Worm (Caenorhabditis elegans) whole organism, mixed stage, embryonic: Measurements from ENCODE around the gene vps-60.

ENCODE experiments used
- ceh-43 ChIP-seq: fragments of 200-800 bp; sonication (Bioruptor generic); optimal IDR thresholded peaks from 2 replicates; lab custom pipeline; 2018; ENCODE audit warnings: mild to moderate bottlenecking, missing genetic modification characterization, moderate library complexity, missing compliant biosample characterization
- elt-3 ChIP-seq: fragments of 150-350 bp; optimal IDR thresholded peaks from 2 replicates; lab custom pipeline; 2014; ENCODE audit warnings: missing biosample characterization, missing genetic modification characterization
- nhr-237 ChIP-seq: fragments of 150-350 bp; optimal IDR thresholded peaks from 2 replicates; lab custom pipeline; 2014; ENCODE audit warnings: missing biosample characterization, missing genetic modification characterization
- snpc-4 ChIP-seq: fragments of 150-350 bp; optimal IDR thresholded peaks from 2 replicates; lab custom pipeline; 2014; ENCODE audit warnings: missing biosample characterization, missing genetic modification characterization
- sptf-1 ChIP-seq: sonication (generic microtip); optimal IDR thresholded peaks from 2 replicates; lab custom pipeline; 2017; ENCODE audit warnings: mild to moderate bottlenecking, missing genetic modification characterization, moderate library complexity, missing compliant biosample characterization

ce11 chrV:8648251-8648650 is 42.3 kb upstream of the vps-60 start:
- TF ChIP-seq snpc-4 (tag; lab: Kevin White, UChicago) = no peak
- TF ChIP-seq nhr-237 = no peak
- no peak for TF ChIP-seq sptf-1 (tag; lab: Kevin White, UChicago)
- TF ChIP-seq ceh-43 (GFP tag; lab: Kevin White, UChicago) = no peak
- no peak for TF ChIP-seq elt-3 (tag; lab: Kevin White, UChicago)
